Fruit fly (Drosophila melanogaster) whole organism, embryonic: ENCODE data around the gene Nct.
A peak's percentile ranks its signal among the peaks of the same experiment; 100 is the strongest.

Source experiments
- Awh ChIP-seq: fragments of 200-800 bp; sonication (Bioruptor generic); IDR thresholded peaks from 2 replicates; pipeline ENCODE4, ENCODE4 v1.3.6; 2022; ENCODE audit warnings: missing biosample characterization, missing genetic modification characterization
- CG11093 ChIP-seq: fragments of 200-800 bp; sonication (Bioruptor generic); IDR thresholded peaks from 3 replicates; pipeline ENCODE4 v1.3.6; 2022; ENCODE audit warnings: missing biosample characterization, missing genetic modification characterization
- CG12236 ChIP-seq: fragments of 200-800 bp; sonication (Bioruptor generic); optimal IDR thresholded peaks from 2 replicates; lab custom pipeline; 2016; ENCODE audit warnings: missing biosample characterization, missing genetic modification characterization
- CG1233 ChIP-seq: fragments of 200-800 bp; sonication (Bioruptor generic); optimal IDR thresholded peaks from 4 replicates; lab custom pipeline; 2018; ENCODE audit warnings: missing biosample characterization, mild to moderate bottlenecking, missing genetic modification characterization
- CG12659 ChIP-seq: fragments of 200-800 bp; sonication (Bioruptor generic); optimal IDR thresholded peaks from 3 replicates; lab custom pipeline; 2017; ENCODE audit warnings: mild to moderate bottlenecking, missing biosample characterization, missing genetic modification reagents, missing genetic modification characterization
- CG13123 ChIP-seq: fragments of 200-800 bp; sonication (Bioruptor generic); optimal IDR thresholded peaks from 2 replicates; lab custom pipeline; 2016; ENCODE audit warnings: missing biosample characterization, missing genetic modification characterization
- CG15269 ChIP-seq: fragments of 200-800 bp; sonication (Bioruptor generic); optimal IDR thresholded peaks from 2 replicates; lab custom pipeline; 2018; ENCODE audit warnings: missing biosample characterization, mild to moderate bottlenecking, missing genetic modification characterization, moderate library complexity
- CG15514 ChIP-seq: fragments of 200-800 bp; sonication (Bioruptor generic); optimal IDR thresholded peaks from 3 replicates; lab custom pipeline; 2017; ENCODE audit warnings: missing biosample characterization, missing genetic modification characterization, mild to moderate bottlenecking, moderate library complexity, missing genetic modification reagents
- CG16779 ChIP-seq: fragments of 200-800 bp; sonication (Bioruptor generic); IDR thresholded peaks from 2 replicates; pipeline ENCODE4 v1.3.6; 2022; ENCODE audit warnings: missing biosample characterization, missing genetic modification characterization
- CG17912 ChIP-seq: fragments of 200-800 bp; sonication (Bioruptor generic); optimal IDR thresholded peaks from 2 replicates; lab custom pipeline; 2018; ENCODE audit warnings: missing biosample characterization, mild to moderate bottlenecking, missing genetic modification characterization
- CG18599 ChIP-seq: fragments of 200-800 bp; sonication (Bioruptor generic); optimal IDR thresholded peaks from 3 replicates; lab custom pipeline; 2017; ENCODE audit warnings: missing biosample characterization, missing genetic modification characterization, mild to moderate bottlenecking, moderate library complexity, missing genetic modification reagents
- CG30020 ChIP-seq: fragments of 200-800 bp; optimal IDR thresholded peaks from 2 replicates; lab custom pipeline; 2019; ENCODE audit warnings: missing biosample characterization, mild to moderate bottlenecking, missing genetic modification characterization, moderate library complexity
- CG33213 ChIP-seq: fragments of 200-800 bp; sonication (Bioruptor generic); optimal IDR thresholded peaks from 3 replicates; lab custom pipeline; 2016; ENCODE audit warnings: missing biosample characterization, missing genetic modification characterization
- CG34422 ChIP-seq: fragments of 200-800 bp; sonication (Bioruptor generic); IDR thresholded peaks from 3 replicates; pipeline ENCODE4 v1.3.6; 2022; ENCODE audit warnings: missing biosample characterization, missing genetic modification characterization
- CG3726 ChIP-seq: fragments of 200-800 bp; sonication (Bioruptor generic); IDR thresholded peaks from 3 replicates; pipeline ENCODE4, ENCODE4 v1.3.6; 2022; ENCODE audit warnings: missing biosample characterization, missing genetic modification characterization
- CG3995 ChIP-seq: fragments of 200-800 bp; sonication (Bioruptor generic); optimal IDR thresholded peaks from 3 replicates; lab custom pipeline; 2016; ENCODE audit warnings: missing biosample characterization, missing genetic modification characterization
- CG43689 ChIP-seq: fragments of 200-800 bp; sonication (Bioruptor generic); IDR thresholded peaks from 2 replicates; pipeline ENCODE4 v1.3.6; 2022; ENCODE audit warnings: missing biosample characterization, missing genetic modification characterization
- CG4617 ChIP-seq: fragments of 200-800 bp; sonication (Bioruptor generic); optimal IDR thresholded peaks from 3 replicates; lab custom pipeline; 2016; ENCODE audit warnings: missing biosample characterization, missing genetic modification characterization, borderline replicate concordance
- CG6813 ChIP-seq: fragments of 200-800 bp; sonication (Bioruptor generic); optimal IDR thresholded peaks from 2 replicates; lab custom pipeline; 2017; ENCODE audit warnings: missing biosample characterization, missing genetic modification characterization, mild to moderate bottlenecking, moderate library complexity, missing genetic modification reagents
- CG7928 ChIP-seq: fragments of 200-800 bp; sonication (Bioruptor generic); optimal IDR thresholded peaks from 2 replicates; lab custom pipeline; 2017; ENCODE audit warnings: missing biosample characterization, mild to moderate bottlenecking, missing genetic modification characterization
- CG9727 ChIP-seq: fragments of 200-800 bp; sonication (Bioruptor generic); optimal IDR thresholded peaks from 3 replicates; lab custom pipeline; 2017; ENCODE audit warnings: missing biosample characterization, mild to moderate bottlenecking, missing genetic modification characterization
- Camta ChIP-seq: fragments of 200-800 bp; sonication (Bioruptor generic); optimal IDR thresholded peaks from 2 replicates; lab custom pipeline; 2016; ENCODE audit warnings: missing biosample characterization, missing genetic modification characterization
- Dad ChIP-seq: fragments of 200-800 bp; sonication (Bioruptor generic); optimal IDR thresholded peaks from 3 replicates; lab custom pipeline; 2016; ENCODE audit warnings: missing biosample characterization, missing genetic modification characterization
- E2f1 ChIP-seq: fragments of 200-800 bp; sonication (Bioruptor generic); IDR thresholded peaks from 2 replicates; pipeline ENCODE4 v1.3.6; 2022; ENCODE audit warnings: missing biosample characterization, missing genetic modification characterization
- Fer1 ChIP-seq: fragments of 200-800 bp; sonication (Bioruptor generic); optimal IDR thresholded peaks from 2 replicates; lab custom pipeline; 2017; ENCODE audit warnings: missing biosample characterization, mild to moderate bottlenecking, missing genetic modification characterization
- GATAe ChIP-seq: fragments of 200-800 bp; sonication (Bioruptor generic); conservative IDR thresholded peaks from 2 replicates; pipeline ENCODE4 v1.3.6; 2022; ENCODE audit warnings: missing biosample characterization, missing genetic modification characterization
- Hey ChIP-seq: fragments of 200-800 bp; sonication (Bioruptor generic); optimal IDR thresholded peaks from 3 replicates; lab custom pipeline; 2018; ENCODE audit warnings: missing biosample characterization, mild to moderate bottlenecking, missing genetic modification characterization
- Mad ChIP-seq: fragments of 200-800 bp; sonication (Bioruptor generic); optimal IDR thresholded peaks from 2 replicates; lab custom pipeline; 2016; ENCODE audit warnings: missing biosample characterization, missing genetic modification characterization
- Oli ChIP-seq: fragments of 200-800 bp; sonication (Bioruptor generic); optimal IDR thresholded peaks from 2 replicates; lab custom pipeline; 2018; ENCODE audit warnings: missing biosample characterization, mild to moderate bottlenecking, missing genetic modification characterization, moderate library complexity
- PHDP ChIP-seq: fragments of 200-800 bp; sonication (Bioruptor generic); optimal IDR thresholded peaks from 3 replicates; lab custom pipeline; 2018; ENCODE audit warnings: missing biosample characterization, mild to moderate bottlenecking, missing genetic modification characterization, moderate library complexity
- Ptx1 ChIP-seq: fragments of 200-800 bp; sonication (Bioruptor generic); IDR thresholded peaks from 2 replicates; pipeline ENCODE4 v1.3.6; 2022; ENCODE audit warnings: missing biosample characterization, missing genetic modification characterization
- Sry-δ ChIP-seq: fragments of 200-800 bp; sonication (Bioruptor generic); optimal IDR thresholded peaks from 2 replicates; lab custom pipeline; 2016; ENCODE audit warnings: missing biosample characterization, missing genetic modification characterization
- Tbp ChIP-seq: fragments of >200 bp; optimal IDR thresholded peaks from 2 replicates; lab custom pipeline; 2018; ENCODE audit warnings: missing biosample characterization, missing genetic modification characterization
- Xrp1 ChIP-seq: fragments of 200-800 bp; sonication (Bioruptor generic); IDR thresholded peaks from 2 replicates; pipeline ENCODE4 v1.3.6; 2022; ENCODE audit warnings: missing biosample characterization, missing genetic modification characterization
- ap ChIP-seq: fragments of 200-800 bp; sonication (Bioruptor generic); IDR thresholded peaks from 2 replicates; pipeline ENCODE4 v1.3.6; 2022; ENCODE audit warnings: missing biosample characterization, missing genetic modification characterization
- ara ChIP-seq: fragments of 200-800 bp; sonication (Bioruptor generic); IDR thresholded peaks from 2 replicates; pipeline ENCODE4 v1.3.6; 2022; ENCODE audit warnings: missing biosample characterization, missing genetic modification characterization
- ash1 ChIP-seq: fragments of 200-800 bp; sonication (Bioruptor generic); optimal IDR thresholded peaks from 2 replicates; lab custom pipeline; 2018; ENCODE audit warnings: missing biosample characterization, mild to moderate bottlenecking, missing genetic modification characterization
- btn ChIP-seq: fragments of 200-800 bp; sonication (Bioruptor generic); optimal IDR thresholded peaks from 2 replicates; lab custom pipeline; 2016; ENCODE audit warnings: missing biosample characterization, missing genetic modification characterization
- cad ChIP-seq: fragments of >200 bp; optimal IDR thresholded peaks from 2 replicates; lab custom pipeline; 2017; ENCODE audit warnings: missing biosample characterization, missing genetic modification characterization
- cato ChIP-seq: fragments of 200-800 bp; sonication (Bioruptor generic); optimal IDR thresholded peaks from 2 replicates; lab custom pipeline; 2016; ENCODE audit warnings: missing biosample characterization, missing genetic modification characterization, borderline replicate concordance
- chm ChIP-seq: fragments of 200-800 bp; sonication (Bioruptor generic); IDR thresholded peaks from 2 replicates; pipeline ENCODE4 v1.3.6; 2022; ENCODE audit warnings: missing biosample characterization, missing genetic modification characterization
- chn ChIP-seq: fragments of 200-800 bp; sonication (Bioruptor generic); optimal IDR thresholded peaks from 2 replicates; lab custom pipeline; 2016; ENCODE audit warnings: missing biosample characterization, missing genetic modification characterization
- gcm2 ChIP-seq: fragments of 200-800 bp; sonication (Bioruptor generic); optimal IDR thresholded peaks from 2 replicates; lab custom pipeline; 2016; ENCODE audit warnings: missing biosample characterization, missing genetic modification characterization
- jumu ChIP-seq: fragments of 200-800 bp; sonication (Bioruptor generic); optimal IDR thresholded peaks from 3 replicates; lab custom pipeline; 2016; ENCODE audit warnings: missing biosample characterization, missing genetic modification characterization
- lola ChIP-seq, 3 experiments: fragments of >200 bp in 2 of 3; fragments of 200-800 bp in 1 of 3; sonication (Bioruptor generic) in 1 of 3; optimal IDR thresholded peaks; 2 replicates each; lab custom pipeline; 2017 to 2019; ENCODE audit warnings: missing biosample characterization in 3 of 3, missing genetic modification characterization in 3 of 3, mild to moderate bottlenecking in 1 of 3, moderate library complexity in 1 of 3
- pros ChIP-seq: fragments of 200-800 bp; sonication (Bioruptor generic); optimal IDR thresholded peaks from 3 replicates; lab custom pipeline; 2019; ENCODE audit warnings: missing biosample characterization, mild to moderate bottlenecking, missing genetic modification characterization, moderate library complexity
- ranshi ChIP-seq: fragments of 200-800 bp; sonication (Bioruptor generic); IDR thresholded peaks from 2 replicates; pipeline ENCODE4 v1.3.6; 2022; ENCODE audit warnings: missing biosample characterization, missing genetic modification characterization
- run ChIP-seq: fragments of 200-800 bp; sonication (Bioruptor generic); optimal IDR thresholded peaks from 3 replicates; lab custom pipeline; 2018; ENCODE audit warnings: missing biosample characterization, mild to moderate bottlenecking, missing genetic modification characterization
- slou ChIP-seq: fragments of 200-800 bp; sonication (Bioruptor generic); optimal IDR thresholded peaks from 3 replicates; lab custom pipeline; 2016; ENCODE audit warnings: missing biosample characterization, missing genetic modification characterization
- tup ChIP-seq: fragments of 200-800 bp; sonication (Bioruptor generic); optimal IDR thresholded peaks from 2 replicates; lab custom pipeline; 2016; ENCODE audit warnings: missing biosample characterization, mild to moderate bottlenecking, missing genetic modification characterization, moderate library complexity

Gene Nct

dm6 chr3R:24893320-24893955 lies 42.0 kb downstream of the Nct start (continued):
- no peak for TF ChIP-seq CG33213 (GFP tag; lab: Kevin White, UChicago)
- TF ChIP-seq CG6813 (GFP tag; lab: Kevin White, UChicago) = peak; percentile 58
- TF ChIP-seq E2f1 (GFP tag; lab: Robert Waterston, UW) = peak; percentile 67
- no peak for TF ChIP-seq CG12236 (GFP tag; lab: Kevin White, UChicago)
- TF ChIP-seq Camta (GFP tag; lab: Kevin White, UChicago) = no peak
- TF ChIP-seq GATAe (GFP tag; lab: Robert Waterston, UW) = no peak
- TF ChIP-seq Sry-δ (GFP tag; lab: Kevin White, UChicago) = no peak
- peak; percentile 65 for TF ChIP-seq ara
- TF ChIP-seq CG11093 (GFP tag; lab: Robert Waterston, UW) = 0 out of 3 replicates have a peak, but pooled peaks have one; percentile 38
- TF ChIP-seq Oli (tag; lab: Kevin White, UChicago) = peak; percentile 78
- no peak for TF ChIP-seq tup (GFP tag; lab: Kevin White, UChicago)
- no peak for TF ChIP-seq slou (GFP tag; lab: Kevin White, UChicago)
- TF ChIP-seq lola (GFP tag; optimal IDR thresholded peaks at IDR 0.05; lab: Kevin White, UChicago) = peak in 1 of 3 experiments; percentile 92
- no peak for TF ChIP-seq CG13123
- TF ChIP-seq CG9727 (GFP tag; lab: Kevin White, UChicago) = peak; percentile 93
- TF ChIP-seq cato (GFP tag; lab: Kevin White, UChicago) = peak; percentile 35
- peak; percentile 14 for TF ChIP-seq CG7928 (GFP tag; lab: Kevin White, UChicago)
- TF ChIP-seq Awh (GFP tag; lab: Robert Waterston, UW) = peak; percentile 36; the same call in 1 of the 2 replicates
- no peak for TF ChIP-seq CG43689
- peak; percentile 73 for TF ChIP-seq CG30020 (tag; lab: Kevin White, UChicago)
- no peak for TF ChIP-seq Tbp (GFP tag; lab: Kevin White, UChicago)
- no peak for TF ChIP-seq gcm2 (GFP tag; lab: Kevin White, UChicago)
- peak; percentile 60; the same call in 1 of the 2 replicates for TF ChIP-seq ap (GFP tag; lab: Robert Waterston, UW)
- no peak for TF ChIP-seq btn (GFP tag; lab: Kevin White, UChicago)
- no peak for TF ChIP-seq CG3995 (GFP tag; lab: Kevin White, UChicago)
- no peak for TF ChIP-seq chn
- peak; percentile 47 for TF ChIP-seq pros (GFP tag; lab: Kevin White, UChicago)
- TF ChIP-seq CG16779 = no peak
- TF ChIP-seq CG34422 (GFP tag; lab: Robert Waterston, UW) = peak; percentile 55; the same call in 1 of the 3 replicates
- TF ChIP-seq Xrp1 = peak; percentile 81
- peak; percentile 82 for TF ChIP-seq Ptx1 (GFP tag; lab: Robert Waterston, UW)
- TF ChIP-seq CG15269 (tag; lab: Kevin White, UChicago) = peak; percentile 86
- TF ChIP-seq Hey (tag; lab: Kevin White, UChicago) = no peak
- TF ChIP-seq CG12659 = peak; percentile 75
- no peak for TF ChIP-seq Fer1 (GFP tag; lab: Kevin White, UChicago)
- TF ChIP-seq ash1 (GFP tag; lab: Kevin White, UChicago) = no peak
- TF ChIP-seq PHDP = no peak
- peak; percentile 55; the same call in 1 of the 2 replicates for TF ChIP-seq chm
- peak; percentile 32; the same call in 1 of the 2 replicates for TF ChIP-seq ranshi
- TF ChIP-seq cad (GFP tag; lab: Kevin White, UChicago) = no peak
- no peak for TF ChIP-seq Dad (GFP tag; lab: Kevin White, UChicago)
- TF ChIP-seq CG17912 (GFP tag; lab: Kevin White, UChicago) = no peak
- TF ChIP-seq Mad (GFP tag; lab: Kevin White, UChicago) = no peak
- peak; percentile 74 for TF ChIP-seq CG1233 (GFP tag; lab: Kevin White, UChicago)
- TF ChIP-seq CG15514 (GFP tag; lab: Kevin White, UChicago) = no peak
- TF ChIP-seq CG3726 = no peak
- TF ChIP-seq CG18599 (GFP tag; lab: Kevin White, UChicago) = peak; percentile 60
- no peak for TF ChIP-seq jumu
- TF ChIP-seq run (tag; lab: Kevin White, UChicago) = peak; percentile 76
- no peak for TF ChIP-seq CG4617 (GFP tag; lab: Kevin White, UChicago)
